Worm (Caenorhabditis elegans) whole organism, L3 larva: ENCODE data around the gene pqn-75.

Experiments
- R02D3.7 ChIP-seq: fragments of 150-350 bp; optimal IDR thresholded peaks from 2 replicates; lab custom pipeline; 2014; ENCODE audit warnings: missing biosample characterization, missing genetic modification characterization
- ZK546.5 ChIP-seq: sonication (generic microtip); optimal IDR thresholded peaks from 2 replicates; lab custom pipeline; 2017; ENCODE audit warnings: missing biosample characterization, missing genetic modification characterization
- aly-2 ChIP-seq: fragments of 150-350 bp; optimal IDR thresholded peaks from 2 replicates; lab custom pipeline; 2014; ENCODE audit warnings: missing biosample characterization, missing genetic modification characterization
- ceh-28 ChIP-seq: fragments of 150-350 bp; optimal IDR thresholded peaks from 2 replicates; lab custom pipeline; 2014; ENCODE audit warnings: missing biosample characterization, missing genetic modification reagents, missing genetic modification characterization
- ceh-82 ChIP-seq: fragments of 150-350 bp; optimal IDR thresholded peaks from 2 replicates; lab custom pipeline; 2014; ENCODE audit warnings: missing biosample characterization, missing genetic modification characterization
- daf-12 ChIP-seq: fragments of 150-350 bp; optimal IDR thresholded peaks from 2 replicates; lab custom pipeline; 2014; ENCODE audit warnings: missing biosample characterization, missing genetic modification reagents, missing genetic modification characterization
- egl-27 ChIP-seq: sonication (generic microtip); optimal IDR thresholded peaks from 4 replicates; lab custom pipeline; 2017; ENCODE audit warnings: missing biosample characterization, missing genetic modification reagents, missing genetic modification characterization
- elt-1 ChIP-seq: fragments of 150-350 bp; optimal IDR thresholded peaks from 2 replicates; lab custom pipeline; 2014; ENCODE audit warnings: missing biosample characterization, missing genetic modification characterization
- elt-2 ChIP-seq: sonication (generic microtip); optimal IDR thresholded peaks from 2 replicates; lab custom pipeline; 2016; ENCODE audit warnings: missing genetic modification reagents, mild to moderate bottlenecking, missing genetic modification characterization, missing compliant biosample characterization
- elt-3 ChIP-seq, 3 experiments: fragments of 150-350 bp in 1 of 3; sonication (generic microtip) in 2 of 3; optimal IDR thresholded peaks; 2 replicates in 2 of 3; 4 replicates in 1 of 3; lab custom pipeline; 2014 to 2017; ENCODE audit warnings: missing biosample characterization in 3 of 3, missing genetic modification characterization in 3 of 3
- eor-1 ChIP-seq, 2 experiments: fragments of 150-350 bp; optimal IDR thresholded peaks; 2 replicates each; lab custom pipeline; 2014 to 2018; ENCODE audit warnings: missing biosample characterization in 2 of 2, missing genetic modification characterization in 2 of 2
- fkh-10 ChIP-seq: sonication (generic microtip); optimal IDR thresholded peaks from 2 replicates; lab custom pipeline; 2017; ENCODE audit warnings: missing biosample characterization, missing genetic modification reagents, missing genetic modification characterization
- fos-1 ChIP-seq: fragments of 150-350 bp; optimal IDR thresholded peaks from 2 replicates; lab custom pipeline; 2014; ENCODE audit warnings: missing biosample characterization, missing genetic modification characterization
- hmg-11 ChIP-seq: sonication (generic microtip); optimal IDR thresholded peaks from 2 replicates; lab custom pipeline; 2016; ENCODE audit warnings: missing genetic modification characterization, missing compliant biosample characterization
- jun-1 ChIP-seq: fragments of 150-350 bp; optimal IDR thresholded peaks from 2 replicates; lab custom pipeline; 2014; ENCODE audit warnings: missing biosample characterization, missing genetic modification reagents, missing genetic modification characterization
- lin-15B ChIP-seq: fragments of 150-350 bp; optimal IDR thresholded peaks from 2 replicates; lab custom pipeline; 2014; ENCODE audit warnings: missing biosample characterization, missing genetic modification characterization
- nfya-1 ChIP-seq: sonication (generic microtip); optimal IDR thresholded peaks from 2 replicates; lab custom pipeline; 2017; ENCODE audit warnings: missing genetic modification characterization, mild to moderate bottlenecking, missing compliant biosample characterization, antibody characterized with exemption, moderate library complexity; ENCODE audit not compliant: insufficient read depth
- nhr-11 ChIP-seq: fragments of 150-350 bp; optimal IDR thresholded peaks from 2 replicates; lab custom pipeline; 2014; ENCODE audit warnings: missing biosample characterization, missing genetic modification characterization
- nhr-23 ChIP-seq: fragments of 150-350 bp; optimal IDR thresholded peaks from 2 replicates; lab custom pipeline; 2014; ENCODE audit warnings: missing biosample characterization, missing genetic modification reagents, missing genetic modification characterization
- nhr-237 ChIP-seq: fragments of 150-350 bp; optimal IDR thresholded peaks from 2 replicates; lab custom pipeline; 2014; ENCODE audit warnings: missing biosample characterization, missing genetic modification characterization
- nhr-25 ChIP-seq: sonication (generic microtip); optimal IDR thresholded peaks from 2 replicates; lab custom pipeline; 2017; ENCODE audit warnings: missing biosample characterization, missing genetic modification characterization
- nhr-28 ChIP-seq: fragments of 150-350 bp; optimal IDR thresholded peaks from 2 replicates; lab custom pipeline; 2014; ENCODE audit warnings: missing biosample characterization, missing genetic modification characterization
- nhr-67 ChIP-seq: fragments of 150-350 bp; optimal IDR thresholded peaks from 2 replicates; lab custom pipeline; 2014; ENCODE audit warnings: missing biosample characterization, missing genetic modification characterization
- nhr-76 ChIP-seq: fragments of 150-350 bp; sonication (generic microtip); optimal IDR thresholded peaks from 5 replicates; lab custom pipeline; 2014; ENCODE audit warnings: missing biosample characterization, missing genetic modification characterization
- nhr-77 ChIP-seq: fragments of 150-350 bp; optimal IDR thresholded peaks from 2 replicates; lab custom pipeline; 2014; ENCODE audit warnings: missing biosample characterization, missing genetic modification characterization
- pha-4 ChIP-seq: fragments of 150-350 bp; optimal IDR thresholded peaks from 2 replicates; lab custom pipeline; 2014; ENCODE audit warnings: missing biosample characterization, missing genetic modification reagents, missing genetic modification characterization
- pqm-1 ChIP-seq: fragments of 150-350 bp; optimal IDR thresholded peaks from 2 replicates; lab custom pipeline; 2017; ENCODE audit warnings: missing biosample characterization, missing genetic modification characterization, inconsistent platforms
- tbx-2 ChIP-seq: sonication (generic microtip); optimal IDR thresholded peaks from 2 replicates; lab custom pipeline; 2016; ENCODE audit warnings: mild to moderate bottlenecking, missing genetic modification characterization, missing compliant biosample characterization
- unc-39 ChIP-seq: sonication (generic microtip); optimal IDR thresholded peaks from 4 replicates; lab custom pipeline; 2017; ENCODE audit warnings: missing biosample characterization, missing genetic modification characterization
- unc-62 ChIP-seq: fragments of 150-350 bp; sonication (generic microtip); optimal IDR thresholded peaks from 4 replicates; lab custom pipeline; 2014; ENCODE audit warnings: missing biosample characterization, missing genetic modification reagents, missing genetic modification characterization
- zag-1 ChIP-seq: fragments of 150-350 bp; optimal IDR thresholded peaks from 2 replicates; lab custom pipeline; 2014; ENCODE audit warnings: missing biosample characterization, missing genetic modification characterization
- ztf-11 ChIP-seq: fragments of 150-350 bp; optimal IDR thresholded peaks from 2 replicates; lab custom pipeline; 2014; ENCODE audit warnings: missing biosample characterization, missing genetic modification characterization
- ztf-4 ChIP-seq: fragments of 150-350 bp; optimal IDR thresholded peaks from 2 replicates; lab custom pipeline; 2014; ENCODE audit warnings: missing biosample characterization, missing genetic modification characterization

The pqn-75 gene

DNA sequence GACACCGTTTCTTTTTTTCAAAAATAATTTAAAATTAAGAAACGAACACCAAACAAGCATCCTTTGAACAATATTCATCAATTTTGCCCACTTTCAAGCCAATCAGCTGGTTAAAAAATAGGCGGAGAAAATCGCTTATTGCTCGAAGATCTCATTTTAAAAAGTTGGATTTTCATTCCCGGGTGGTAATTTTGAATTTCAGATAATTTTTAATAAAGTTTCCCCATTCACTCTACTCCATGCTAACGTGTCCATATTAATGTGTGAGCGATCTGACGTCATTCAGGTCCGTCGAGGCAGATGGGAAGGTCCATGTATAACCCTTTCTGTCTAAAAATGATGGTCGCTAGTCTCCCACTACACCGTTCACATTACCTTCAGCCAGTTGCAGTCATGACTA lies 3.6 kb upstream of the pqn-75 start, which contains the start of gene fbxb-55:
Gene fbxb-55 (plus strand): TSS at position 301 of the 400 bp plus-strand sequence.
- no peak for TF ChIP-seq nhr-25 (tag; lab: Kevin White, UChicago)

DNA sequence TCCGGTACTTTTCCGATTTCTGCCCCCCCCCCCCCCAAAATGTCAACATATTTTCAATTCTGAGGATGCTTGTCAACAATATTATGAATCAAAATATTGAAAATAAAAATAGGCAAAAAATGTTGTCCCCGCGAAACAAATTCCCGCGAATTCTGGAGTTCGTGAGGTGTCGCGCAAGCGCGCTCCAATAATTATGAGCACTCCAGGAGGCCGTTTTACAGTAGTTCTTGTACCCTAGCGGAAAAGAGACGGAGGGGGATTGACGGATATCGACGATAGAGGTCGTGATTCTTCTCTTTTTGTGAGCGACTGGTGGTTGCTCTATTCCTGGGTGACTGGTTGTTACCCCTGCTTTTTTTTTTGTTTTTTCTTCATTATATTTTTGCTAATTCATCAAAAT lies 1.3 kb upstream of the pqn-75 start:
- TF ChIP-seq unc-39 (tag; lab: Kevin White, UChicago), result no peak
- TF ChIP-seq daf-12 (tag; lab: Kevin White, UChicago), result no peak
- no peak for TF ChIP-seq nhr-23 (tag; lab: Kevin White, UChicago)
- no peak for TF ChIP-seq hmg-11 (tag; lab: Kevin White, UChicago)
- no peak for TF ChIP-seq zag-1
- TF ChIP-seq aly-2 (tag; lab: Kevin White, UChicago), result no peak
- no peak for TF ChIP-seq ztf-4 (tag; lab: Kevin White, UChicago)

DNA sequence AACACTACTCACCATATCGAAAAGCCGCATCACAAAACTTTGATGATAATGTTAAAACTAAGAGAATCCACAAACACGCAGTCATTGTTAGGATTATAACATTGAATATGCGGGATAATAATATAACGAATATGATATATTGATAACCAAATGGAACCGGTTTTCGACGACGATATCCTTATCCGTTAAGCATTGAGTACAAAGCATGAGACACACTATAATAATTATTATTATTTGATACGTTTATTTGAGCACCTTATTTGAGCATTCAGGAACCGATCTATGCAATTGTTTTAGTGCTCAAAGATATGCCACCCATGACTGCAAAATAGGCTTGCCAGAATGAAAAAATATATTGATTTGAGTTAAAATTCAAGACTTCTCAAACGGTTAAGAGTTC lies 2.5 kb downstream of the pqn-75 start, which contains the start of gene W03D2.9:
Gene W03D2.9 (minus strand): TSS at position 101 of the 400 bp plus-strand sequence.
- no peak for TF ChIP-seq elt-3 (tag; optimal IDR thresholded peaks at IDR 0.05; lab: Kevin White, UChicago)
- TF ChIP-seq hmg-11 (tag; lab: Kevin White, UChicago), result no peak
- TF ChIP-seq nhr-25 (tag; lab: Kevin White, UChicago), result no peak
- no peak for TF ChIP-seq aly-2 (tag; lab: Kevin White, UChicago)
- TF ChIP-seq nhr-237 (tag; lab: Kevin White, UChicago), result no peak
- TF ChIP-seq daf-12 (tag; lab: Kevin White, UChicago), result no peak
- TF ChIP-seq nhr-77, result no peak
- TF ChIP-seq nhr-76, result no peak
- TF ChIP-seq zag-1, result no peak
- no peak for TF ChIP-seq elt-2 (tag; lab: Kevin White, UChicago)
- no peak for TF ChIP-seq R02D3.7
- no peak for TF ChIP-seq jun-1
- TF ChIP-seq lin-15B (tag; lab: Kevin White, UChicago), result no peak

DNA sequence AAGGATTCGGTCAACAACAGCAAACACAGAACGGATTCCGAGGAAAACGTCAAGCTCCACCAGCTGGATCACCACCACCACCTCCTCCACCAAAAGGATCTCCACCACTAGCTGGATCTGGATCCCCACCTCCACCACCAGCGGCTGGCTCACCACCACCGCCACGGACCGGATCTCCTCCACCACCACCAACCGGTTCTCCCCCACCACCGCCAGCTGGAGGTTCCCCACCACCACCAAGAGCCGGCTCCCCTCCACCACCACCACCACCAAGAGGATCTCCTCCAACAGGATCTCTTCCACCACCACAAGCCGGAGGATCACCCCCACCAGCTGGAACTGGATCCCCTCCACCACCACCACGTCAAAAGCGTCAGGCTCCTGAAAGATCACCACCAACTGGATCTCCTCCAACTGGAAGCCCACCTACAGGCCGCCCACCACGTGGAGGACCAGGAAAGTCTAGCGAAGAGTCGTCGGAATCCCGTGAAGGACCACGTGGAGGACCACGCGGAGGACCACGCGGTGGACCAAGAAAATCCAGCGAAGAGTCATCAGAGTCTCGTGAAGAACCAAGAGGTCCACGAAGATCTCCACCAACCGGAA lies 4.7 kb downstream of the pqn-75 start:
- TF ChIP-seq nfya-1 (no peak), nhr-28 (no peak), nhr-11 (no peak), pqm-1 (tag; lab: Kevin White, UChicago) (no peak), elt-1 (tag; lab: Kevin White, UChicago) (no peak)
- TF ChIP-seq, all 47 proteins: peak for 0

DNA sequence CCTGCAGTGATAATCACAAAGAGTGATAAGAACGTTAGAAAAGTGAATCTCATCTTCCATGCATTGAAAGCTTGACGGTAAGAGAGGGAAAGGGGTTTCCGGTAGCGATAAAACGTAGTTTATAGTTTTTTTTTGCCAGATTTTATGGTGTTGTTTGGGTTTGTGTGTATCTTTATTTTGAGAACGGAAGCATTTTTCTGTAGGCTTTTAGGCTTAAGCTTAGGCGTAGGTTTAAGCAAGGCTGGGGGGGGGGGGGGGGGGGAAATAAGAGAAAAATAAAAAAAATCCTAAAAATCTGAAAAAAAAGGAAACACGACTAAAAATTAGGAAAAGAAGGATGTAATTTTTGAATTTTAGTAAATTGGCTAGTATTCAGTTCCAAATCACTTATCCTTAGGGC lies 6.8 kb downstream of the pqn-75 start, which contains the start of gene C35B1.8:
Gene C35B1.8 (minus strand): TSS at position 101 of the 400 bp plus-strand sequence.
- TF ChIP-seq unc-62 (GFP tag; lab: Kevin White, UChicago) (no peak), pqm-1 (tag; lab: Kevin White, UChicago) (no peak), ztf-11 (no peak), unc-39 (tag; lab: Kevin White, UChicago) (no peak), nfya-1 (no peak), ceh-82 (tag; lab: Kevin White, UChicago) (no peak), fos-1 (tag; lab: Kevin White, UChicago) (no peak), egl-27 (tag; lab: Kevin White, UChicago) (no peak), ceh-28 (tag; lab: Kevin White, UChicago) (no peak), ZK546.5 (tag; lab: Kevin White, UChicago) (no peak), zag-1 (no peak), fkh-10 (GFP tag; lab: Kevin White, UChicago) (no peak), tbx-2 (tag; lab: Kevin White, UChicago) (no peak), elt-3 (tag; optimal IDR thresholded peaks at IDR 0.05; lab: Kevin White, UChicago) (no peak), nhr-67 (tag; lab: Kevin White, UChicago) (no peak), eor-1 (tag; optimal IDR thresholded peaks at IDR 0.05; lab: Kevin White, UChicago) (no peak), nhr-11 (no peak), lin-15B (tag; lab: Kevin White, UChicago) (no peak)

DNA sequence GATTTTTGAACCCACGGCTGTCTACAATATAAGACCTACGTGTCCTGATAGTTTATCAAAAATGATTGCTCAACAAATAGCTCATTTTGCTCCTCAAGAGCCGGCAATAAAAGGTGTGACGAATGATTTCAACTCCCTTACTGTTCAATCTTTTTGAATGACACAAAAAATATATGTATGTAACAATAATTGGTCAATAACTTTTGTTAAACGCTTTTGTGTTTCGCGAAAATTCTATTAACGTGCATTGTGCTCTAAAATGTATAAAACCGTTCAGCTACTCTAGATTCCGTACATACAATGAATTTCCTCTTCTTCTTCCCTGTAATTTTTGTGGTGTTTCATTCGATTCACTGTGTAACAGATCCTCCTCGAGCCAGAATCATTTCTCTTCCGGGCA lies 7.4 kb downstream of the pqn-75 start, which contains the start of gene C35B1.4:
Gene C35B1.4 (plus strand): TSS at position 301 of the 400 bp plus-strand sequence.
- no peak for TF ChIP-seq nhr-11
- no peak for TF ChIP-seq fos-1 (tag; lab: Kevin White, UChicago)
- no peak for TF ChIP-seq pha-4 (tag; lab: Kevin White, UChicago)
- no peak for TF ChIP-seq nhr-77
